Worm (Caenorhabditis elegans): Measurements from ENCODE around the gene F12A10.6.

Gene F12A10.6

ce11 chrII:5527841-5528240, 33.5 kb upstream of the F12A10.6 start, which contains the start of gene ZK177.1:
TSS of gene ZK177.1 (plus strand) at chrII:5528141.
- TF ChIP-seq nhr-67 (tag; optimal IDR thresholded peaks at IDR 0.05) (no peak), fkh-2 (tag; optimal IDR thresholded peaks at IDR 0.05) (no peak), ZK546.5 (tag; optimal IDR thresholded peaks at IDR 0.05) (no peak), ztf-4 (tag; optimal IDR thresholded peaks at IDR 0.05) (no peak), zag-1 (tag; optimal IDR thresholded peaks at IDR 0.05) (no peak), elt-2 (tag; optimal IDR thresholded peaks at IDR 0.05) (no peak), eor-1 (tag; optimal IDR thresholded peaks at IDR 0.05) (no peak), nhr-12 (tag; optimal IDR thresholded peaks at IDR 0.05) (no peak), fos-1 (tag; optimal IDR thresholded peaks at IDR 0.05) (no peak), elt-1 (tag; optimal IDR thresholded peaks at IDR 0.05) (no peak), jun-1 (tag; optimal IDR thresholded peaks at IDR 0.05) (no peak), lin-39 (tag; optimal IDR thresholded peaks at IDR 0.05) (no peak)

ce11 chrII:5525297-5525696, 31.0 kb upstream of the F12A10.6 start, which contains the start of gene tbx-35:
TSS of gene tbx-35 (minus strand) at chrII:5525397.
- TF ChIP-seq nhr-237 (tag; optimal IDR thresholded peaks at IDR 0.05), result no peak
- TF ChIP-seq nhr-77 (tag; optimal IDR thresholded peaks at IDR 0.05), result no peak
- TF ChIP-seq tbx-2 (tag; optimal IDR thresholded peaks at IDR 0.05), result no peak
- no peak for TF ChIP-seq ztf-4 (tag; optimal IDR thresholded peaks at IDR 0.05)
- TF ChIP-seq pqm-1 (tag; optimal IDR thresholded peaks at IDR 0.05), result no peak
- no peak for TF ChIP-seq egl-27 (tag; optimal IDR thresholded peaks at IDR 0.05)
- no peak for TF ChIP-seq fos-1 (tag; optimal IDR thresholded peaks at IDR 0.05)
- no peak for TF ChIP-seq nhr-12 (tag; optimal IDR thresholded peaks at IDR 0.05)
- no peak for TF ChIP-seq sea-2 (GFP tag; optimal IDR thresholded peaks at IDR 0.05)
- no peak for TF ChIP-seq elt-1 (tag; optimal IDR thresholded peaks at IDR 0.05)

- no peak for TF ChIP-seq ztf-11 (tag; optimal IDR thresholded peaks at IDR 0.05)
- no peak for TF ChIP-seq R02D3.7 (tag; optimal IDR thresholded peaks at IDR 0.05)
- TF ChIP-seq nhr-43 (tag; optimal IDR thresholded peaks at IDR 0.05; ENCODE audit: poor library complexity, severe bottlenecking), result no peak
- TF ChIP-seq skn-1 (tag; optimal IDR thresholded peaks at IDR 0.05), result no peak
- no peak for TF ChIP-seq nhr-77 (tag; optimal IDR thresholded peaks at IDR 0.05)
- no peak for TF ChIP-seq fkh-2 (tag; optimal IDR thresholded peaks at IDR 0.05)
- no peak for TF ChIP-seq elt-3 (tag; optimal IDR thresholded peaks at IDR 0.05)
- no peak for TF ChIP-seq sea-2 (GFP tag; optimal IDR thresholded peaks at IDR 0.05)
- no peak for TF ChIP-seq nhr-237 (tag; optimal IDR thresholded peaks at IDR 0.05)
- TF ChIP-seq daf-12 (tag; optimal IDR thresholded peaks at IDR 0.05), result no peak
- TF ChIP-seq aly-2 (tag; optimal IDR thresholded peaks at IDR 0.05), result no peak
- no peak for TF ChIP-seq fos-1 (tag; optimal IDR thresholded peaks at IDR 0.05)
These were observed 28.3 kb upstream of the F12A10.6 start, which contains the start of gene ZK177.11 for ce11 chrII:5522637-5523036. TSS of gene ZK177.11 (plus strand) at chrII:5522937.

- no peak for TF ChIP-seq egl-5 (tag; optimal IDR thresholded peaks at IDR 0.05)
- no peak for TF ChIP-seq elt-1 (tag; optimal IDR thresholded peaks at IDR 0.05)
- no peak for TF ChIP-seq lin-15B (tag; optimal IDR thresholded peaks at IDR 0.05)
These were observed 27.1 kb upstream of the F12A10.6 start, which contains the start of gene ZK177.12 for ce11 chrII:5521411-5521810. TSS of gene ZK177.12 (plus strand) at chrII:5521711.

ce11 chrII:5518910-5519309, 24.6 kb upstream of the F12A10.6 start, which contains the start of gene ZK177.2:
TSS of gene ZK177.2 (plus strand) at chrII:5519210.
- no peak for TF ChIP-seq ceh-16 (tag; optimal IDR thresholded peaks at IDR 0.05)
- no peak for TF ChIP-seq unc-62 (GFP tag; optimal IDR thresholded peaks at IDR 0.05)
- no peak for TF ChIP-seq lin-39 (tag; optimal IDR thresholded peaks at IDR 0.05)
- TF ChIP-seq tbx-2 (tag; optimal IDR thresholded peaks at IDR 0.05), result no peak
- TF ChIP-seq nhr-77 (tag; optimal IDR thresholded peaks at IDR 0.05), result no peak
- TF ChIP-seq mdl-1 (tag; optimal IDR thresholded peaks at IDR 0.05), result no peak
- TF ChIP-seq ceh-28 (tag; optimal IDR thresholded peaks at IDR 0.05), result no peak
- TF ChIP-seq nhr-67 (tag; optimal IDR thresholded peaks at IDR 0.05), result no peak
- TF ChIP-seq snpc-4 (tag; optimal IDR thresholded peaks at IDR 0.05), result no peak
- TF ChIP-seq nhr-11 (tag; optimal IDR thresholded peaks at IDR 0.05), result no peak
- no peak for TF ChIP-seq aly-2 (tag; optimal IDR thresholded peaks at IDR 0.05)
- no peak for TF ChIP-seq elt-2 (tag; optimal IDR thresholded peaks at IDR 0.05)

ce11 chrII:5518055-5518454, 23.8 kb upstream of the F12A10.6 start:
- no peak for TF ChIP-seq unc-39 (tag; optimal IDR thresholded peaks at IDR 0.05)
- no peak for TF ChIP-seq nhr-67 (tag; optimal IDR thresholded peaks at IDR 0.05)
- TF ChIP-seq sea-2 (GFP tag; optimal IDR thresholded peaks at IDR 0.05), result no peak
- no peak for TF ChIP-seq eor-1 (tag; optimal IDR thresholded peaks at IDR 0.05)
- TF ChIP-seq pqm-1 (tag; optimal IDR thresholded peaks at IDR 0.05), result no peak
- TF ChIP-seq egl-5 (tag; optimal IDR thresholded peaks at IDR 0.05), result no peak

Measured in whole organism, L3 larva.